Worm (Caenorhabditis elegans): ENCODE results near the gene F10E7.11.

DNA sequence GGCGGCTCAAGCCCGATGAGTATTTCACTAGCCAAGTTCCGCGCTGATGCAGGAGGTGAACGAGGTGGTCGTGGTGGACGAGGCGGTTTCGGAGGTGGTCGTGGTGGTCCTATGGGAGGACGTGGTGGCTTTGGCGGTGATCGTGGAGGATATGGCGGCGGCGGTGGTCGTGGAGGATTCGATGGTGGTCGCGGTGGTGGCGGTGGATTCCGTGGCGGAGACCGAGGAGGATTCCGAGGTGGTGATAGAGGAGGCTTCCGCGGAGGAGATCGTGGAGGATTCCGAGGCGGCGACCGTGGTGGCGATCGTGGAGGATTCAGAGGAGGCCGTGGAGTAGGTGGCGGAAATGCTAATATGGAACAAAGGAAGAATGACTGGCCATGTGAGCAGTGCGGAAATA lies 32.0 kb upstream of the F10E7.11 start:
- TF ChIP-seq elt-1 (tag; optimal IDR thresholded peaks at IDR 0.05) = no peak
- no peak for TF ChIP-seq egl-27 (tag; optimal IDR thresholded peaks at IDR 0.05)
- TF ChIP-seq nhr-11 (tag; optimal IDR thresholded peaks at IDR 0.05) = no peak
- no peak for TF ChIP-seq pqm-1 (tag; optimal IDR thresholded peaks at IDR 0.05)
- TF ChIP-seq aly-2 (tag; optimal IDR thresholded peaks at IDR 0.05) = no peak
- TF ChIP-seq zag-1 (tag; optimal IDR thresholded peaks at IDR 0.05) = no peak
- no peak for TF ChIP-seq nfya-1 (tag; optimal IDR thresholded peaks at IDR 0.05; ENCODE audit: insufficient read depth)
- no peak for TF ChIP-seq nhr-12 (tag; optimal IDR thresholded peaks at IDR 0.05)
- no peak for TF ChIP-seq fos-1 (tag; optimal IDR thresholded peaks at IDR 0.05)
- TF ChIP-seq unc-62 (GFP tag; optimal IDR thresholded peaks at IDR 0.05) = no peak
- TF ChIP-seq ama-1 (optimal IDR thresholded peaks at IDR 0.05) = no peak
- no peak for TF ChIP-seq ceh-16 (tag; optimal IDR thresholded peaks at IDR 0.05)
- no peak for TF ChIP-seq ZK546.5 (tag; optimal IDR thresholded peaks at IDR 0.05)
- TF ChIP-seq elt-3 (tag; optimal IDR thresholded peaks at IDR 0.05) = no peak
